Worm (Caenorhabditis elegans) whole organism, L3 larva: ENCODE measurements around the gene F58E6.6.

ENCODE experiments used
- ceh-16 ChIP-seq: sonication (generic microtip); optimal IDR thresholded peaks from 2 replicates; lab custom pipeline; 2017; ENCODE audit warnings: missing biosample characterization, missing genetic modification characterization
- elt-3 ChIP-seq, 3 experiments: fragments of 150-350 bp in 1 of 3; sonication (generic microtip) in 2 of 3; optimal IDR thresholded peaks; 2 replicates in 2 of 3; 4 replicates in 1 of 3; lab custom pipeline; 2014 to 2017; ENCODE audit warnings: missing biosample characterization in 3 of 3, missing genetic modification characterization in 3 of 3
- fos-1 ChIP-seq: fragments of 150-350 bp; optimal IDR thresholded peaks from 2 replicates; lab custom pipeline; 2014; ENCODE audit warnings: missing biosample characterization, missing genetic modification characterization
- lin-15B ChIP-seq: fragments of 150-350 bp; optimal IDR thresholded peaks from 2 replicates; lab custom pipeline; 2014; ENCODE audit warnings: missing biosample characterization, missing genetic modification characterization
- mdl-1 ChIP-seq: fragments of 150-350 bp; optimal IDR thresholded peaks from 2 replicates; lab custom pipeline; 2014; ENCODE audit warnings: missing biosample characterization, missing genetic modification characterization
- nfya-1 ChIP-seq: sonication (generic microtip); optimal IDR thresholded peaks from 2 replicates; lab custom pipeline; 2017; ENCODE audit warnings: missing genetic modification characterization, mild to moderate bottlenecking, missing compliant biosample characterization, antibody characterized with exemption, moderate library complexity; ENCODE audit not compliant: insufficient read depth
- nhr-11 ChIP-seq: fragments of 150-350 bp; optimal IDR thresholded peaks from 2 replicates; lab custom pipeline; 2014; ENCODE audit warnings: missing biosample characterization, missing genetic modification characterization
- nhr-23 ChIP-seq: fragments of 150-350 bp; optimal IDR thresholded peaks from 2 replicates; lab custom pipeline; 2014; ENCODE audit warnings: missing biosample characterization, missing genetic modification reagents, missing genetic modification characterization
- snpc-4 ChIP-seq: fragments of 150-350 bp; optimal IDR thresholded peaks from 2 replicates; lab custom pipeline; 2014; ENCODE audit warnings: missing biosample characterization, missing genetic modification characterization
- tbx-2 ChIP-seq: sonication (generic microtip); optimal IDR thresholded peaks from 2 replicates; lab custom pipeline; 2016; ENCODE audit warnings: mild to moderate bottlenecking, missing genetic modification characterization, missing compliant biosample characterization
- unc-62 ChIP-seq: fragments of 150-350 bp; sonication (generic microtip); optimal IDR thresholded peaks from 4 replicates; lab custom pipeline; 2014; ENCODE audit warnings: missing biosample characterization, missing genetic modification reagents, missing genetic modification characterization
- ztf-11 ChIP-seq: fragments of 150-350 bp; optimal IDR thresholded peaks from 2 replicates; lab custom pipeline; 2014; ENCODE audit warnings: missing biosample characterization, missing genetic modification characterization

DNA sequence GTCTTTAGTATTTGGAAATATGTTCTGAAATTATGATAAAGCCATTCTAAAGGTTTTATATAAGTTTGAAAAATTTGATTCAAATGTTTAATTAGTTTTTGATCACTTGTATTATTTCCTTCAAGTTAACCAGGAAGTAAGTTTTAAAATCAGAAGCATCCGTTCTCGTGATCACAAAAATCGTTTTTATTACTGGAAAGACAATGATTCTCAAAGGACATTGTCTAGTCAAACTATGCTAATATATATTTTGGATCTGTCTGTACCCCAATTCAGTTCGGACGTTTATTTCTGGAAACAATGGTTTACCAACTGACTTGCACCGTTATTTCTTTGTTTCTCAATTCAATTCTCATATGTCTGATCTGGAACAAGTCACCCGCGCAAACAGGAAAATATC lies 36.4 kb downstream of the F58E6.6 start, which contains the start of gene str-188:
- no peak for TF ChIP-seq fos-1 (tag; lab: Kevin White, UChicago)
- no peak for TF ChIP-seq nhr-11
- TF ChIP-seq unc-62 (GFP tag; lab: Kevin White, UChicago) = no peak
- TF ChIP-seq ztf-11 (tag; lab: Kevin White, UChicago) = no peak
- no peak for TF ChIP-seq snpc-4 (tag; lab: Kevin White, UChicago)
- TF ChIP-seq tbx-2 (tag; lab: Kevin White, UChicago) = no peak
- no peak for TF ChIP-seq ceh-16 (tag; lab: Kevin White, UChicago)
- no peak for TF ChIP-seq lin-15B
- TF ChIP-seq elt-3 (tag; optimal IDR thresholded peaks at IDR 0.05; lab: Kevin White, UChicago) = no peak
- no peak for TF ChIP-seq nfya-1 (tag; lab: Kevin White, UChicago)
- no peak for TF ChIP-seq mdl-1
- TF ChIP-seq nhr-23 (tag; lab: Kevin White, UChicago) = no peak
